Fruit fly (Drosophila melanogaster) whole organism, embryonic: ENCODE measurements around the gene CG2865.
A peak's percentile ranks its signal among the peaks of the same experiment; 100 is the strongest.

Experiments used
- ATbp ChIP-seq: fragments of 200-800 bp; sonication (Bioruptor generic); optimal IDR thresholded peaks from 2 replicates; lab custom pipeline; 2017; ENCODE audit warnings: missing biosample characterization, mild to moderate bottlenecking, missing genetic modification characterization, missing genetic modification reagents
- BEAF-32 ChIP-seq: fragments of 200-800 bp; sonication (Bioruptor generic); optimal IDR thresholded peaks from 3 replicates; lab custom pipeline; 2017; ENCODE audit warnings: missing biosample characterization, missing genetic modification characterization, mild to moderate bottlenecking, moderate library complexity, missing genetic modification reagents
- Bgb ChIP-seq: fragments of 200-800 bp; sonication (Bioruptor generic); IDR thresholded peaks from 2 replicates; pipeline ENCODE4 v1.3.6; 2022; ENCODE audit warnings: missing biosample characterization, missing genetic modification characterization; ENCODE audit not compliant: partially characterized antibody
- CG10267 ChIP-seq: fragments of 200-800 bp; sonication (Bioruptor generic); optimal IDR thresholded peaks from 2 replicates; lab custom pipeline; 2018; ENCODE audit warnings: missing biosample characterization, mild to moderate bottlenecking, missing genetic modification characterization, moderate library complexity
- CG10565 ChIP-seq: fragments of 200-800 bp; sonication (Bioruptor generic); optimal IDR thresholded peaks from 3 replicates; lab custom pipeline; 2016; ENCODE audit warnings: missing biosample characterization, mild to moderate bottlenecking, missing genetic modification characterization
- CG12769 ChIP-seq: fragments of 200-800 bp; sonication (Bioruptor generic); optimal IDR thresholded peaks from 2 replicates; lab custom pipeline; 2019; ENCODE audit warnings: missing biosample characterization, mild to moderate bottlenecking, missing genetic modification characterization, moderate library complexity
- CG13624 ChIP-seq: fragments of 200-800 bp; sonication (Bioruptor generic); optimal IDR thresholded peaks from 2 replicates; lab custom pipeline; 2016; ENCODE audit warnings: missing biosample characterization, missing genetic modification characterization
- CG14667 ChIP-seq: fragments of 200-800 bp; sonication (Bioruptor generic); IDR thresholded peaks from 2 replicates; pipeline ENCODE4 v1.3.6; 2022; ENCODE audit warnings: missing biosample characterization, missing genetic modification characterization
- CG17328 ChIP-seq: fragments of 200-800 bp; sonication (Bioruptor generic); IDR thresholded peaks from 2 replicates; pipeline ENCODE4 v1.3.6; 2022; ENCODE audit warnings: missing biosample characterization, missing genetic modification characterization
- CG17361 ChIP-seq: fragments of 200-800 bp; sonication (Bioruptor generic); IDR thresholded peaks from 3 replicates; pipeline ENCODE4 v1.3.6; 2022; ENCODE audit warnings: missing biosample characterization, missing genetic modification characterization
- CG2129 ChIP-seq: fragments of 200-800 bp; sonication (Bioruptor generic); IDR thresholded peaks from 2 replicates; pipeline ENCODE4 v1.3.6; 2022; ENCODE audit warnings: missing biosample characterization, missing genetic modification characterization; ENCODE audit not compliant: partially characterized antibody
- CG2889 ChIP-seq: fragments of 200-800 bp; sonication (Bioruptor generic); IDR thresholded peaks from 3 replicates; pipeline ENCODE4 v1.3.6; 2022; ENCODE audit warnings: missing biosample characterization, missing genetic modification characterization
- CG30403 ChIP-seq: fragments of 200-800 bp; sonication (Bioruptor generic); optimal IDR thresholded peaks from 3 replicates; lab custom pipeline; 2016; ENCODE audit warnings: missing biosample characterization, missing genetic modification characterization
- CG31224 ChIP-seq: fragments of 200-800 bp; sonication (Bioruptor generic); IDR thresholded peaks from 2 replicates; pipeline ENCODE4 v1.3.6; 2022; ENCODE audit warnings: missing biosample characterization, missing genetic modification characterization
- CG31388 ChIP-seq: fragments of 200-800 bp; sonication (Bioruptor generic); optimal IDR thresholded peaks from 2 replicates; lab custom pipeline; 2016; ENCODE audit warnings: missing biosample characterization, missing genetic modification characterization
- CG3847 ChIP-seq: fragments of 200-800 bp; sonication (Bioruptor generic); IDR thresholded peaks from 2 replicates; pipeline ENCODE4 v1.3.6; 2022; ENCODE audit warnings: missing biosample characterization, missing genetic modification characterization
- CG3995 ChIP-seq: fragments of 200-800 bp; sonication (Bioruptor generic); optimal IDR thresholded peaks from 3 replicates; lab custom pipeline; 2016; ENCODE audit warnings: missing biosample characterization, missing genetic modification characterization
- CG4854 ChIP-seq: fragments of 200-800 bp; sonication (Bioruptor generic); optimal IDR thresholded peaks from 2 replicates; lab custom pipeline; 2016; ENCODE audit warnings: missing biosample characterization, missing genetic modification characterization, inconsistent platforms
- CG6654 ChIP-seq: fragments of 200-800 bp; sonication (Bioruptor generic); optimal IDR thresholded peaks from 2 replicates; lab custom pipeline; 2017; ENCODE audit warnings: missing biosample characterization, mild to moderate bottlenecking, missing genetic modification characterization
- CG6854 ChIP-seq: fragments of 200-800 bp; sonication (Bioruptor generic); optimal IDR thresholded peaks from 3 replicates; lab custom pipeline; 2017; ENCODE audit warnings: missing biosample characterization, mild to moderate bottlenecking, missing genetic modification characterization
- Dip2 ChIP-seq: fragments of 200-800 bp; sonication (Bioruptor generic); IDR thresholded peaks from 2 replicates; pipeline ENCODE4 v1.3.6; 2022; ENCODE audit warnings: missing biosample characterization, missing genetic modification characterization
- Drgx ChIP-seq: fragments of 200-800 bp; sonication (Bioruptor generic); IDR thresholded peaks from 2 replicates; pipeline ENCODE4 v1.3.6; 2022; ENCODE audit warnings: missing biosample characterization, missing genetic modification characterization
- Kr ChIP-seq: fragments of 200-800 bp; sonication (Bioruptor generic); optimal IDR thresholded peaks from 2 replicates; lab custom pipeline; 2017; ENCODE audit warnings: missing biosample characterization, mild to moderate bottlenecking, missing genetic modification characterization
- Oaz ChIP-seq: fragments of 200-800 bp; sonication (Bioruptor generic); IDR thresholded peaks from 2 replicates; pipeline ENCODE4 v1.3.6; 2022; ENCODE audit warnings: missing biosample characterization, missing genetic modification characterization
- Stat92E ChIP-seq, 3 experiments: fragments of >200 bp in 2 of 3; fragments of 200-800 bp in 1 of 3; sonication (Bioruptor generic) in 1 of 3; optimal IDR thresholded peaks; 2 replicates each; lab custom pipeline; 2017 to 2019; ENCODE audit warnings: missing biosample characterization in 3 of 3, missing genetic modification characterization in 3 of 3, mild to moderate bottlenecking in 1 of 3, moderate library complexity in 1 of 3
- Trl ChIP-seq, 3 experiments: fragments of >200 bp in 2 of 3; fragments of 200-800 bp in 1 of 3; sonication (Bioruptor generic) in 1 of 3; optimal IDR thresholded peaks; 2 replicates in 1 of 3; 3 replicates in 2 of 3; lab custom pipeline; 2016 to 2017; ENCODE audit warnings: missing biosample characterization in 1 of 3, missing genetic modification characterization in 1 of 3
- Xbp1 ChIP-seq: fragments of 200-800 bp; sonication (Bioruptor generic); optimal IDR thresholded peaks from 3 replicates; lab custom pipeline; 2016; ENCODE audit warnings: missing biosample characterization, mild to moderate bottlenecking, missing genetic modification characterization
- ash1 ChIP-seq: fragments of 200-800 bp; sonication (Bioruptor generic); optimal IDR thresholded peaks from 2 replicates; lab custom pipeline; 2018; ENCODE audit warnings: missing biosample characterization, mild to moderate bottlenecking, missing genetic modification characterization
- ato ChIP-seq: fragments of 200-800 bp; sonication (Bioruptor generic); IDR thresholded peaks from 2 replicates; pipeline ENCODE4 v1.3.6; 2022; ENCODE audit warnings: missing biosample characterization, missing genetic modification characterization; ENCODE audit not compliant: partially characterized antibody
- bcd ChIP-seq: fragments of 200-800 bp; sonication (Bioruptor generic); optimal IDR thresholded peaks from 2 replicates; lab custom pipeline; 2017; ENCODE audit warnings: missing biosample characterization, mild to moderate bottlenecking, missing genetic modification characterization
- bowl ChIP-seq: fragments of 200-800 bp; sonication (Bioruptor generic); IDR thresholded peaks from 2 replicates; pipeline ENCODE4 v1.3.6; 2022; ENCODE audit warnings: missing biosample characterization, missing genetic modification characterization
- cas ChIP-seq: fragments of 200-800 bp; sonication (Bioruptor generic); IDR thresholded peaks from 2 replicates; pipeline ENCODE4 v1.3.6; 2022; ENCODE audit warnings: missing biosample characterization, missing genetic modification characterization
- cg ChIP-seq: fragments of 200-800 bp; sonication (Bioruptor generic); optimal IDR thresholded peaks from 3 replicates; lab custom pipeline; 2019; ENCODE audit warnings: missing biosample characterization, mild to moderate bottlenecking, missing genetic modification characterization, moderate library complexity
- crp ChIP-seq, 2 experiments: fragments of 200-800 bp; sonication (Bioruptor generic); optimal IDR thresholded peaks; 2 replicates in 1 of 2; 3 replicates in 1 of 2; lab custom pipeline; 2017; ENCODE audit warnings: missing biosample characterization in 2 of 2, missing genetic modification characterization in 2 of 2, mild to moderate bottlenecking in 1 of 2, moderate library complexity in 1 of 2
- cwo ChIP-seq: fragments of 200-800 bp; sonication (Bioruptor generic); optimal IDR thresholded peaks from 3 replicates; lab custom pipeline; 2017; ENCODE audit warnings: missing biosample characterization, missing genetic modification characterization, mild to moderate bottlenecking, moderate library complexity, missing genetic modification reagents
- dan ChIP-seq: fragments of 200-800 bp; sonication (Bioruptor generic); IDR thresholded peaks from 2 replicates; pipeline ENCODE4 v1.3.6; 2022; ENCODE audit warnings: missing biosample characterization, missing genetic modification characterization
- dmrt11E ChIP-seq: fragments of 200-800 bp; sonication (Bioruptor generic); optimal IDR thresholded peaks from 3 replicates; lab custom pipeline; 2018; ENCODE audit warnings: missing biosample characterization, mild to moderate bottlenecking, missing genetic modification characterization, moderate library complexity
- ewg ChIP-seq: fragments of 200-800 bp; sonication (Bioruptor generic); optimal IDR thresholded peaks from 3 replicates; lab custom pipeline; 2017; ENCODE audit warnings: mild to moderate bottlenecking, missing biosample characterization, missing genetic modification reagents, missing genetic modification characterization
- gcm ChIP-seq: fragments of 200-800 bp; sonication (Bioruptor generic); optimal IDR thresholded peaks from 2 replicates; lab custom pipeline; 2019; ENCODE audit warnings: missing biosample characterization, mild to moderate bottlenecking, missing genetic modification characterization, moderate library complexity
- h ChIP-seq: fragments of >200 bp; optimal IDR thresholded peaks from 2 replicates; lab custom pipeline; 2017
- her ChIP-seq: fragments of 200-800 bp; sonication (Bioruptor generic); optimal IDR thresholded peaks from 2 replicates; lab custom pipeline; 2016; ENCODE audit warnings: missing biosample characterization, missing genetic modification characterization
- jumu ChIP-seq: fragments of 200-800 bp; sonication (Bioruptor generic); optimal IDR thresholded peaks from 3 replicates; lab custom pipeline; 2016; ENCODE audit warnings: missing biosample characterization, missing genetic modification characterization
- kni ChIP-seq: fragments of 200-800 bp; sonication (Bioruptor generic); optimal IDR thresholded peaks from 3 replicates; lab custom pipeline; 2017; ENCODE audit warnings: mild to moderate bottlenecking, missing biosample characterization, missing genetic modification reagents, missing genetic modification characterization
- org-1 ChIP-seq: fragments of 200-800 bp; sonication (Bioruptor generic); optimal IDR thresholded peaks from 2 replicates; lab custom pipeline; 2017; ENCODE audit warnings: missing biosample characterization, missing genetic modification characterization
- pho ChIP-seq: fragments of 200-800 bp; sonication (Bioruptor generic); optimal IDR thresholded peaks from 2 replicates; lab custom pipeline; 2016; ENCODE audit warnings: missing biosample characterization, missing genetic modification characterization
- prd ChIP-seq, 3 experiments: fragments of >200 bp in 2 of 3; fragments of 200-800 bp in 1 of 3; sonication (Bioruptor generic) in 1 of 3; optimal IDR thresholded peaks in 2 of 3; IDR thresholded peaks in 1 of 3; 2 replicates in 2 of 3; 3 replicates in 1 of 3; pipeline versions ENCODE4 v1.3.6 to Lab custom; 2017 to 2022; ENCODE audit warnings: missing biosample characterization in 1 of 3, missing genetic modification characterization in 1 of 3
- slp2 ChIP-seq: fragments of 200-800 bp; sonication (Bioruptor generic); optimal IDR thresholded peaks from 2 replicates; lab custom pipeline; 2016; ENCODE audit warnings: missing biosample characterization, missing genetic modification characterization
- twi ChIP-seq: fragments of 200-800 bp; optimal IDR thresholded peaks from 2 replicates; lab custom pipeline; 2019; ENCODE audit warnings: missing biosample characterization, mild to moderate bottlenecking, missing genetic modification characterization, moderate library complexity

CG2865 gene

dm6 chrX:2340009-2340733 is 47.0 kb upstream of the CG2865 start (continued):
- TF ChIP-seq dan (GFP tag; lab: Robert Waterston, UW): no peak
- TF ChIP-seq cas (GFP tag; lab: Robert Waterston, UW): no peak
- TF ChIP-seq kni: peak; percentile 51
- no peak for TF ChIP-seq CG4854 (GFP tag; lab: Kevin White, UChicago)
- TF ChIP-seq CG2889 (GFP tag; lab: Robert Waterston, UW): no peak
- TF ChIP-seq Stat92E (GFP tag; optimal IDR thresholded peaks at IDR 0.05; lab: Kevin White, UChicago): peak in 1 of 3 experiments; percentile 45
- peak; percentile 46 for TF ChIP-seq CG10267 (tag; lab: Kevin White, UChicago)
- TF ChIP-seq CG10565 (GFP tag; lab: Kevin White, UChicago): no peak
- TF ChIP-seq CG17361 (GFP tag; lab: Robert Waterston, UW): peak; percentile 49; the same call in 2 of the 3 replicates
- no peak for TF ChIP-seq ATbp
- TF ChIP-seq ato (GFP tag; lab: Robert Waterston, UW): 0 out of 2 replicates have a peak, but pooled peaks have one; percentile 50
- no peak for TF ChIP-seq Oaz (GFP tag; lab: Robert Waterston, UW)
- TF ChIP-seq CG12769 (tag; lab: Kevin White, UChicago): peak; percentile 85
- TF ChIP-seq dmrt11E (tag; lab: Kevin White, UChicago): no peak
- TF ChIP-seq CG14667 (GFP tag; lab: Robert Waterston, UW): no peak
- no peak for TF ChIP-seq Kr
- TF ChIP-seq prd (optimal IDR thresholded peaks at IDR 0.05; lab: Kevin White, UChicago): no peak
- peak; percentile 15; the same call in 1 of the 3 replicates for TF ChIP-seq prd (GFP tag; IDR thresholded peaks at IDR 0.05; lab: Robert Waterston, UW)
- no peak for TF ChIP-seq Drgx (GFP tag; lab: Robert Waterston, UW)
- TF ChIP-seq Dip2: peak; percentile 90
- TF ChIP-seq CG31224: no peak
- no peak for TF ChIP-seq cwo (GFP tag; lab: Kevin White, UChicago)
- peak; percentile 16 for TF ChIP-seq CG13624
- no peak for TF ChIP-seq twi (tag; lab: Kevin White, UChicago)
- TF ChIP-seq ash1: peak; percentile 12
- TF ChIP-seq CG2129 (GFP tag; lab: Robert Waterston, UW): no peak
- TF ChIP-seq bowl (GFP tag; lab: Robert Waterston, UW): no peak
- TF ChIP-seq CG17328 (GFP tag; lab: Robert Waterston, UW): no peak
- peak; percentile 82 for TF ChIP-seq Bgb (GFP tag; lab: Robert Waterston, UW)
- no peak for TF ChIP-seq h (lab: Kevin White, UChicago)
- no peak for TF ChIP-seq gcm (GFP tag; lab: Kevin White, UChicago)
- TF ChIP-seq ewg (GFP tag; lab: Kevin White, UChicago): no peak
- no peak for TF ChIP-seq org-1 (GFP tag; lab: Kevin White, UChicago)
- TF ChIP-seq cg: peak; percentile 83
- peak; percentile 12 for TF ChIP-seq Xbp1 (GFP tag; lab: Kevin White, UChicago)
- TF ChIP-seq CG3995: peak; percentile 50
- TF ChIP-seq CG6854 (GFP tag; lab: Kevin White, UChicago): no peak
- TF ChIP-seq CG30403 (GFP tag; lab: Kevin White, UChicago): peak; percentile 16
- no peak for TF ChIP-seq jumu
- no peak for TF ChIP-seq slp2 (GFP tag; lab: Kevin White, UChicago)
- TF ChIP-seq CG3847: peak; percentile 40; the same call in 1 of the 2 replicates
- peak; percentile 70 for TF ChIP-seq BEAF-32 (GFP tag; lab: Kevin White, UChicago)
- no peak for TF ChIP-seq CG31388
- TF ChIP-seq Trl (optimal IDR thresholded peaks at IDR 0.05; lab: Kevin White, UChicago): no peak
- TF ChIP-seq Trl (GFP tag; optimal IDR thresholded peaks at IDR 0.05; lab: Kevin White, UChicago): no peak
- TF ChIP-seq CG6654 (GFP tag; lab: Kevin White, UChicago): no peak
- peak in 1 of 2 experiments; percentile 60 for TF ChIP-seq crp (GFP tag; optimal IDR thresholded peaks at IDR 0.05; lab: Kevin White, UChicago)
- TF ChIP-seq her (GFP tag; lab: Kevin White, UChicago): no peak
- no peak for TF ChIP-seq bcd (GFP tag; lab: Kevin White, UChicago)
- peak; percentile 34 for TF ChIP-seq pho (GFP tag; lab: Kevin White, UChicago)
